Worm (Caenorhabditis elegans) whole organism, L3 larva: ENCODE results near the gene M04G7.1.
A peak's percentile ranks its signal among the peaks of the same experiment; 100 is the strongest.

ENCODE experiments used
- ZK546.5 ChIP-seq: sonication (generic microtip); optimal IDR thresholded peaks from 2 replicates; lab custom pipeline; 2017; ENCODE audit warnings: missing biosample characterization, missing genetic modification characterization
- ceh-82 ChIP-seq: fragments of 150-350 bp; optimal IDR thresholded peaks from 2 replicates; lab custom pipeline; 2014; ENCODE audit warnings: missing biosample characterization, missing genetic modification characterization
- egl-5 ChIP-seq: fragments of 150-350 bp; optimal IDR thresholded peaks from 2 replicates; lab custom pipeline; 2017; ENCODE audit warnings: missing biosample characterization, missing genetic modification reagents, missing genetic modification characterization, inconsistent platforms
- elt-3 ChIP-seq, 3 experiments: fragments of 150-350 bp in 1 of 3; sonication (generic microtip) in 2 of 3; optimal IDR thresholded peaks; 2 replicates in 2 of 3; 4 replicates in 1 of 3; lab custom pipeline; 2014 to 2017; ENCODE audit warnings: missing biosample characterization in 3 of 3, missing genetic modification characterization in 3 of 3
- fkh-2 ChIP-seq: fragments of 150-350 bp; optimal IDR thresholded peaks from 2 replicates; lab custom pipeline; 2014; ENCODE audit warnings: missing biosample characterization, missing genetic modification reagents, missing genetic modification characterization
- fos-1 ChIP-seq: fragments of 150-350 bp; optimal IDR thresholded peaks from 2 replicates; lab custom pipeline; 2014; ENCODE audit warnings: missing biosample characterization, missing genetic modification characterization
- lin-15B ChIP-seq: fragments of 150-350 bp; optimal IDR thresholded peaks from 2 replicates; lab custom pipeline; 2014; ENCODE audit warnings: missing biosample characterization, missing genetic modification characterization
- mml-1 ChIP-seq: fragments of 150-350 bp; sonication (generic microtip); optimal IDR thresholded peaks from 3 replicates; lab custom pipeline; 2014; ENCODE audit warnings: missing biosample characterization, missing genetic modification characterization
- nfya-1 ChIP-seq: sonication (generic microtip); optimal IDR thresholded peaks from 2 replicates; lab custom pipeline; 2017; ENCODE audit warnings: missing genetic modification characterization, mild to moderate bottlenecking, missing compliant biosample characterization, antibody characterized with exemption, moderate library complexity; ENCODE audit not compliant: insufficient read depth
- nhr-28 ChIP-seq: fragments of 150-350 bp; optimal IDR thresholded peaks from 2 replicates; lab custom pipeline; 2014; ENCODE audit warnings: missing biosample characterization, missing genetic modification characterization
- pha-4 ChIP-seq: fragments of 150-350 bp; optimal IDR thresholded peaks from 2 replicates; lab custom pipeline; 2014; ENCODE audit warnings: missing biosample characterization, missing genetic modification reagents, missing genetic modification characterization
- pqm-1 ChIP-seq: fragments of 150-350 bp; optimal IDR thresholded peaks from 2 replicates; lab custom pipeline; 2017; ENCODE audit warnings: missing biosample characterization, missing genetic modification characterization, inconsistent platforms
- snpc-4 ChIP-seq: fragments of 150-350 bp; optimal IDR thresholded peaks from 2 replicates; lab custom pipeline; 2014; ENCODE audit warnings: missing biosample characterization, missing genetic modification characterization
- unc-39 ChIP-seq: sonication (generic microtip); optimal IDR thresholded peaks from 4 replicates; lab custom pipeline; 2017; ENCODE audit warnings: missing biosample characterization, missing genetic modification characterization
- unc-62 ChIP-seq: fragments of 150-350 bp; sonication (generic microtip); optimal IDR thresholded peaks from 4 replicates; lab custom pipeline; 2014; ENCODE audit warnings: missing biosample characterization, missing genetic modification reagents, missing genetic modification characterization
- ztf-4 ChIP-seq: fragments of 150-350 bp; optimal IDR thresholded peaks from 2 replicates; lab custom pipeline; 2014; ENCODE audit warnings: missing biosample characterization, missing genetic modification characterization

Gene M04G7.1

ce11 chrIV:484768-485167, 29.2 kb downstream of the M04G7.1 start:
- TF ChIP-seq fos-1 (tag; lab: Kevin White, UChicago) (no peak), unc-39 (no peak), nfya-1 (no peak), pha-4 (tag; lab: Kevin White, UChicago) (no peak), fkh-2 (no peak), ceh-82 (no peak), nhr-28 (no peak), ztf-4 (no peak)

- TF ChIP-seq fkh-2 = no peak
- no peak for TF ChIP-seq snpc-4 (tag; lab: Kevin White, UChicago)
- TF ChIP-seq ceh-82 = no peak
- TF ChIP-seq mml-1 = no peak
- TF ChIP-seq ZK546.5 (tag; lab: Kevin White, UChicago) = no peak
Observed at ce11 chrIV:497155-497554, 41.6 kb downstream of the M04G7.1 start.

- no peak for TF ChIP-seq pqm-1 (tag; lab: Kevin White, UChicago)
- TF ChIP-seq mml-1 = no peak
- TF ChIP-seq elt-3 (tag; optimal IDR thresholded peaks at IDR 0.05; lab: Kevin White, UChicago) = no peak
- TF ChIP-seq pha-4 (tag; lab: Kevin White, UChicago) = peak; percentile 34
- no peak for TF ChIP-seq unc-62 (GFP tag; lab: Kevin White, UChicago)
- TF ChIP-seq, all 47 proteins: peak for 1
Observed at ce11 chrIV:504495-504894, 48.9 kb downstream of the M04G7.1 start.

- TF ChIP-seq lin-15B (tag; lab: Kevin White, UChicago) (peak; percentile 29), egl-5 (no peak), pha-4 (tag; lab: Kevin White, UChicago) (peak; percentile 36)
- TF ChIP-seq, all 47 proteins: peak for 2
Observed at ce11 chrIV:506384-506783, 50.8 kb downstream of the M04G7.1 start, which contains the start of gene W03G1.5. W03G1.5 (minus strand) TSS chrIV:506484.
